1 fruit fly cellular context compared by ENCODE assay signal in genomic region chr3R:9047561-9048465, dm6.
TF ChIP-seq lines count a peak whose summit lies in the region.

Gene Rel, minus strand, starts transcription at chr3R:9047977.

TF ChIP-seq in whole organism, embryonic, 481 proteins besides CTCF, POLR2A, EP300 and RAD21 (continued from another document):
- TF ChIP-seq CG12155 (GFP tag; optimal IDR thresholded peaks at IDR 0.05; lab: Kevin White, UChicago) (peak; percentile 53), Xbp1 (GFP tag; optimal IDR thresholded peaks at IDR 0.05; lab: Kevin White, UChicago) (peak; percentile 46), Rfx (GFP tag; IDR thresholded peaks at IDR 0.05; lab: Robert Waterston, UW) (no peak), Camta (GFP tag; optimal IDR thresholded peaks at IDR 0.05; lab: Kevin White, UChicago) (no peak), CG7987 (GFP tag; optimal IDR thresholded peaks at IDR 0.05; lab: Kevin White, UChicago) (peak; percentile 31), gt (GFP tag; IDR thresholded peaks at IDR 0.05; lab: Robert Waterston, UW) (no peak), CG11085 (GFP tag; IDR thresholded peaks at IDR 0.05; lab: Robert Waterston, UW) (no peak), Opbp (GFP tag; IDR thresholded peaks at IDR 0.05; lab: Robert Waterston, UW; ENCODE audit: partially characterized antibody) (no peak), h (optimal IDR thresholded peaks at IDR 0.05; lab: Kevin White, UChicago) (no peak), p53 (GFP tag; optimal IDR thresholded peaks at IDR 0.05; lab: Kevin White, UChicago) (no peak), TFAM (GFP tag; optimal IDR thresholded peaks at IDR 0.05; lab: Kevin White, UChicago) (no peak), crc (GFP tag; optimal IDR thresholded peaks at IDR 0.05; lab: Kevin White, UChicago) (no peak), dysf (GFP tag; IDR thresholded peaks at IDR 0.05; lab: Robert Waterston, UW) (no peak)
